Fruit fly (Drosophila melanogaster) Kc167 (cell line): ENCODE data around the gene Ctps.

Experiments
- h ChIP-seq: fragments of >200 bp; optimal IDR thresholded peaks from 3 replicates; lab custom pipeline; 2018; ENCODE audit warnings: missing external identifiers
- insv ChIP-seq: fragments of >200 bp; optimal IDR thresholded peaks from 3 replicates; lab custom pipeline; 2018; ENCODE audit warnings: missing external identifiers
- psq ChIP-seq: fragments of >200 bp; optimal IDR thresholded peaks from 2 replicates; lab custom pipeline; 2017; ENCODE audit warnings: missing external identifiers
- ttk ChIP-seq: sonication (Bioruptor generic); optimal IDR thresholded peaks from 2 replicates; lab custom pipeline; 2017; ENCODE audit warnings: missing external identifiers

- TF ChIP-seq psq (no peak), ttk (lab: Kevin White, UChicago) (no peak), h (lab: Kevin White, UChicago) (no peak), insv (lab: Kevin White, UChicago) (no peak)
These were observed 33.6 kb downstream of the Ctps start, which contains the start of gene CG13457 for dm6 chr3L:15131278-15131677.
